Fruit fly (Drosophila melanogaster): ENCODE data around the gene Cpr35B.

DNA sequence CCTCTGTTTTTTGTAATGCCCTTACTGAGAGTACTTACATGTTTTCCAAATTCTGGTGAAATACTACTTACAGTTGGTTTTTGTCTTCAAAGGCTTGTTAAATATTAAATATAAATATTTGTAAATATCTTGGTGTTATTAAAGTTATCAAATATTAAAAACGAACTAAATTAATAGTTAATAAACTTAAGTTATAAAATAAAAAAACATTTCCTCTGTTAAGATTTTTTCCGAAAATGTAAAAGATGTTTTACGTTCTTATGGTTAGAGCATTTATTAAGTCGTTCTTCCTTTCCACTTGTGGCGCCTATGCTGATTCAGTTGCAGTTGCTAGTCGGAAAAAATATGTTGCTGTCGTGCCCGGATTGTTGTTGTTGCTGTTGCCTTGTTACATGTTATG is 11.6 kb downstream of the Cpr35B start:
- TF ChIP-seq Drgx (GFP tag; IDR thresholded peaks at IDR 0.05) (no peak), Dfd (GFP tag; optimal IDR thresholded peaks at IDR 0.05) (no peak), CG2875 (GFP tag; optimal IDR thresholded peaks at IDR 0.05) (no peak), lilli (GFP tag; optimal IDR thresholded peaks at IDR 0.05) (no peak), pnt (GFP tag; optimal IDR thresholded peaks at IDR 0.05) (no peak), tin (GFP tag; optimal IDR thresholded peaks at IDR 0.05) (no peak), gfzf (GFP tag; optimal IDR thresholded peaks at IDR 0.05) (no peak), stwl (tag; optimal IDR thresholded peaks at IDR 0.05) (no peak), ranshi (GFP tag; IDR thresholded peaks at IDR 0.05) (no peak), insv (GFP tag; optimal IDR thresholded peaks at IDR 0.05) (no peak), CG10462 (GFP tag; optimal IDR thresholded peaks at IDR 0.05) (no peak)

All from whole organism, embryonic.